Worm (Caenorhabditis elegans) whole organism, midembryonic: ENCODE measurements around the gene irld-21.

Source experiments
- cog-1 ChIP-seq: sonication (generic microtip); optimal IDR thresholded peaks from 2 replicates; lab custom pipeline; 2016; ENCODE audit warnings: missing genetic modification characterization, missing compliant biosample characterization
- klf-2 ChIP-seq: fragments of 200-800 bp; sonication (Bioruptor generic); conservative IDR thresholded peaks from 2 replicates; pipeline ENCODE4 v1.3.6; 2022; ENCODE audit warnings: missing genetic modification reagents, missing genetic modification characterization, missing compliant biosample characterization

DNA sequence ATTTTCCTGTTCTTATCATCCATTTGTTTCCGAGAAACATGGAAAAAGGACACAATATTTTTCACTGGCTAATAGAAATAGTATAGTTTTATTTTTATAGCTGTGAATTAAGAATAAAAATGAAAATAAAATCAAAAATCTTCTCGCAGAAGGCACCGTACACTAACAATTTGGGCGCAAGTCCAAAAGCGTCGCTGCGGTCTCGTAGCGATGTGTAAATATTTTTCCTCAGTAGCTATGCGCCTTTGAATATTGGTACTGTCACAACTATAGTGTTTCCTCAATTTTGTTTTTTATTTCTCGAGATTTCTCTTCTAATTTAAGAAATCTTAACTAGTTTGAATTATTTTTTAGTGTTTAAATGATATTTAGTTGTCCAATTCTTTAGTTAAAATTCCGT is 34.9 kb upstream of the irld-21 start:
- TF ChIP-seq cog-1 (no peak), klf-2 (GFP tag; lab: Robert Waterston, UW) (no peak)
